Fruit fly (Drosophila melanogaster) whole organism, embryonic: ENCODE data around the gene CG10512.
A peak's percentile ranks its signal among the peaks of the same experiment; 100 is the strongest.

Experiments
- Bdp1 ChIP-seq: fragments of 200-800 bp; sonication (Bioruptor generic); optimal IDR thresholded peaks from 3 replicates; lab custom pipeline; 2016; ENCODE audit warnings: missing biosample characterization, missing genetic modification characterization
- Blimp-1 ChIP-seq: fragments of 200-800 bp; sonication (Bioruptor generic); optimal IDR thresholded peaks from 3 replicates; lab custom pipeline; 2018; ENCODE audit warnings: missing biosample characterization, missing genetic modification characterization, mild to moderate bottlenecking, moderate library complexity, missing genetic modification reagents
- CG13296 ChIP-seq: fragments of 200-800 bp; sonication (Bioruptor generic); optimal IDR thresholded peaks from 3 replicates; lab custom pipeline; 2018; ENCODE audit warnings: missing biosample characterization, mild to moderate bottlenecking, missing genetic modification characterization
- CG17361 ChIP-seq: fragments of 200-800 bp; sonication (Bioruptor generic); IDR thresholded peaks from 3 replicates; pipeline ENCODE4 v1.3.6; 2022; ENCODE audit warnings: missing biosample characterization, missing genetic modification characterization
- CG18764 ChIP-seq: fragments of 200-800 bp; sonication (Bioruptor generic); optimal IDR thresholded peaks from 3 replicates; lab custom pipeline; 2016; ENCODE audit warnings: missing biosample characterization, missing genetic modification characterization
- CG34376 ChIP-seq: fragments of 200-800 bp; sonication (Bioruptor generic); optimal IDR thresholded peaks from 2 replicates; lab custom pipeline; 2018; ENCODE audit warnings: missing biosample characterization, mild to moderate bottlenecking, missing genetic modification characterization
- CG3847 ChIP-seq: fragments of 200-800 bp; sonication (Bioruptor generic); IDR thresholded peaks from 2 replicates; pipeline ENCODE4 v1.3.6; 2022; ENCODE audit warnings: missing biosample characterization, missing genetic modification characterization
- CG4707 ChIP-seq: fragments of 200-800 bp; sonication (Bioruptor generic); optimal IDR thresholded peaks from 2 replicates; lab custom pipeline; 2018; ENCODE audit warnings: missing biosample characterization, mild to moderate bottlenecking, missing genetic modification characterization, moderate library complexity
- CG8478 ChIP-seq: fragments of >200 bp; optimal IDR thresholded peaks from 2 replicates; lab custom pipeline; 2018
- CG9727 ChIP-seq: fragments of 200-800 bp; sonication (Bioruptor generic); optimal IDR thresholded peaks from 3 replicates; lab custom pipeline; 2017; ENCODE audit warnings: missing biosample characterization, mild to moderate bottlenecking, missing genetic modification characterization
- Drgx ChIP-seq: fragments of 200-800 bp; sonication (Bioruptor generic); IDR thresholded peaks from 2 replicates; pipeline ENCODE4 v1.3.6; 2022; ENCODE audit warnings: missing biosample characterization, missing genetic modification characterization
- Eip74EF ChIP-seq, 2 experiments: fragments of 200-800 bp in 1 of 2; fragments of >200 bp in 1 of 2; sonication (Bioruptor generic) in 1 of 2; optimal IDR thresholded peaks; 2 replicates each; lab custom pipeline; 2017 to 2019; ENCODE audit warnings: missing biosample characterization in 2 of 2, missing genetic modification characterization in 2 of 2, mild to moderate bottlenecking in 1 of 2, moderate library complexity in 1 of 2
- Ets65A ChIP-seq: fragments of 200-800 bp; sonication (Bioruptor generic); peaks from one replicate; lab custom pipeline; 2016; ENCODE audit warnings: missing biosample characterization, missing genetic modification characterization
- Hr39 ChIP-seq: fragments of >200 bp; optimal IDR thresholded peaks from 2 replicates; lab custom pipeline; 2017
- Pdp1 ChIP-seq, 2 experiments: fragments of 200-800 bp; sonication (Bioruptor generic); optimal IDR thresholded peaks; 3 replicates each; lab custom pipeline; 2016; ENCODE audit warnings: missing biosample characterization in 2 of 2, missing genetic modification characterization in 2 of 2, mild to moderate bottlenecking in 1 of 2, moderate library complexity in 1 of 2
- Trl ChIP-seq, 3 experiments: fragments of >200 bp in 2 of 3; fragments of 200-800 bp in 1 of 3; sonication (Bioruptor generic) in 1 of 3; optimal IDR thresholded peaks; 2 replicates in 1 of 3; 3 replicates in 2 of 3; lab custom pipeline; 2016 to 2017; ENCODE audit warnings: missing biosample characterization in 1 of 3, missing genetic modification characterization in 1 of 3
- bsh ChIP-seq, 2 experiments: fragments of 200-800 bp; sonication (Bioruptor generic); optimal IDR thresholded peaks; 2 replicates each; lab custom pipeline; 2017 to 2018; ENCODE audit warnings: mild to moderate bottlenecking in 2 of 2, missing biosample characterization in 2 of 2, missing genetic modification characterization in 2 of 2, moderate library complexity in 1 of 2
- cg ChIP-seq: fragments of 200-800 bp; sonication (Bioruptor generic); optimal IDR thresholded peaks from 3 replicates; lab custom pipeline; 2019; ENCODE audit warnings: missing biosample characterization, mild to moderate bottlenecking, missing genetic modification characterization, moderate library complexity
- ci ChIP-seq: fragments of 200-800 bp; sonication (Bioruptor generic); IDR thresholded peaks from 3 replicates; pipeline ENCODE4 v1.3.6; 2022; ENCODE audit warnings: missing biosample characterization, missing genetic modification characterization
- croc ChIP-seq: fragments of 200-800 bp; sonication (Bioruptor generic); conservative IDR thresholded peaks from 3 replicates; pipeline ENCODE4 v1.3.6; 2022; ENCODE audit warnings: missing biosample characterization, missing genetic modification characterization
- crol ChIP-seq: fragments of 200-800 bp; sonication (Bioruptor generic); IDR thresholded peaks from 2 replicates; pipeline ENCODE4 v1.3.6; 2022; ENCODE audit warnings: missing biosample characterization, missing genetic modification characterization
- ems ChIP-seq: fragments of 200-800 bp; sonication (Bioruptor generic); optimal IDR thresholded peaks from 3 replicates; lab custom pipeline; 2016; ENCODE audit warnings: missing biosample characterization, missing genetic modification characterization
- gsb ChIP-seq: fragments of 200-800 bp; sonication (Bioruptor generic); IDR thresholded peaks from 2 replicates; pipeline ENCODE4 v1.3.6; 2022; ENCODE audit warnings: missing biosample characterization, missing genetic modification characterization
- nom ChIP-seq: fragments of 200-800 bp; sonication (Bioruptor generic); optimal IDR thresholded peaks from 2 replicates; lab custom pipeline; 2017; ENCODE audit warnings: missing biosample characterization, missing genetic modification characterization, mild to moderate bottlenecking, moderate library complexity, missing genetic modification reagents
- row ChIP-seq: fragments of 200-800 bp; sonication (Bioruptor generic); IDR thresholded peaks from 3 replicates; pipeline ENCODE4 v1.3.6; 2022; ENCODE audit warnings: missing biosample characterization, missing genetic modification characterization
- run ChIP-seq: fragments of 200-800 bp; sonication (Bioruptor generic); optimal IDR thresholded peaks from 3 replicates; lab custom pipeline; 2018; ENCODE audit warnings: missing biosample characterization, mild to moderate bottlenecking, missing genetic modification characterization
- tx ChIP-seq: fragments of 200-800 bp; sonication (Bioruptor generic); optimal IDR thresholded peaks from 2 replicates; lab custom pipeline; 2016; ENCODE audit warnings: missing biosample characterization, missing genetic modification characterization
- z ChIP-seq: fragments of 200-800 bp; sonication (Bioruptor generic); IDR thresholded peaks from 3 replicates; pipeline ENCODE4 v1.3.6; 2022; ENCODE audit warnings: missing biosample characterization, missing genetic modification characterization

CG10512 gene

DNA sequence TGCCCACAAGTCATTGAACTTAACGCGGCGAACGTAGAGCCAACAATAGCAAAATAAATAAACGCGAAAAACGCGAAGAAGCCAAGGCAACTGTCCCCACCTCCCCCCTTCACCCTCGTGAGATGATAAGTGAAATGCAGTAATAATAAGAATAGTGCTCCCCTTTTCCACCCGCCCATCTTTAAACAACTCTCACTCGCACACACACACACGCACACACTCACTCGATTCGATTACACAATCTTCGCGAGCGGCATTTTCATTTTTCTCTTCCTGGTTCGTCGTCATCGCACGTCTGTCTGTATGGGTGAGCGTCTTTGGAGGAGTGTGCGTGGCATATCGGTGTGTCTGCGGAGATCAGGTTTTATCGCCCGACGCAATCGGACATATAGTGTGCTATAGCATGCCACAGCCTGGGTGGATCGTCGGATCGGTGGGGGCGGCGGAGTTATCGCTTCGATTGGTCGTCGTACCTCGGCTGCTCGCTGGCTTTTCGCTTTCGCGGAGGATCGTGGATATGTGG lies 22.0 kb downstream of the CG10512 start (continued):
- no peak for TF ChIP-seq CG13296 (GFP tag; lab: Kevin White, UChicago)
- no peak for TF ChIP-seq run (tag; lab: Kevin White, UChicago)
- peak; percentile 31 for TF ChIP-seq Ets65A
- peak; percentile 76 for TF ChIP-seq cg (GFP tag; lab: Kevin White, UChicago)
- 0 out of 3 replicates have a peak, but pooled peaks have one; percentile 49 for TF ChIP-seq ci (GFP tag; lab: Robert Waterston, UW)
- TF ChIP-seq CG18764, result no peak
- peak in 1 of 2 experiments; percentile 87 for TF ChIP-seq Eip74EF (GFP tag; optimal IDR thresholded peaks at IDR 0.05; lab: Kevin White, UChicago)
- TF ChIP-seq crol (GFP tag; lab: Robert Waterston, UW), result peak; percentile 80
- peak in 1 of 2 experiments; percentile 95 for TF ChIP-seq Pdp1 (GFP tag; optimal IDR thresholded peaks at IDR 0.05; lab: Kevin White, UChicago)
- no peak for TF ChIP-seq Bdp1 (GFP tag; lab: Kevin White, UChicago)
- TF ChIP-seq Blimp-1 (GFP tag; lab: Kevin White, UChicago), result peak; percentile 15
- TF ChIP-seq z (GFP tag; lab: Robert Waterston, UW), result peak; percentile 81; the same call in 2 of the 3 replicates
- no peak for TF ChIP-seq CG9727 (GFP tag; lab: Kevin White, UChicago)
- TF ChIP-seq CG8478 (lab: Kevin White, UChicago), result peak; percentile 60
- TF ChIP-seq tx (GFP tag; lab: Kevin White, UChicago), result no peak
- TF ChIP-seq Drgx (GFP tag; lab: Robert Waterston, UW), result peak; percentile 18; the same call in 1 of the 2 replicates
- 0 out of 3 replicates have a peak, but pooled peaks have one; percentile 11 for TF ChIP-seq row (GFP tag; lab: Robert Waterston, UW)

- TF ChIP-seq crol (GFP tag; lab: Robert Waterston, UW) (peak; percentile 28; the same call in 1 of the 2 replicates), Trl (optimal IDR thresholded peaks at IDR 0.05; lab: Kevin White, UChicago) (peak in 1 of 2 experiments; percentile 44), Trl (GFP tag; optimal IDR thresholded peaks at IDR 0.05; lab: Kevin White, UChicago) (no peak), z (GFP tag; lab: Robert Waterston, UW) (0 out of 3 replicates have a peak, but pooled peaks have one; percentile 33), CG4707 (GFP tag; lab: Kevin White, UChicago) (no peak), CG34376 (GFP tag; lab: Kevin White, UChicago) (no peak), cg (GFP tag; lab: Kevin White, UChicago) (peak; percentile 38)
Observed at dm6 chr3L:21225642-21226041, 22.9 kb downstream of the CG10512 start.

- TF ChIP-seq Trl (optimal IDR thresholded peaks at IDR 0.05; lab: Kevin White, UChicago), result peak in 1 of 2 experiments; percentile 11
- no peak for TF ChIP-seq Trl (GFP tag; optimal IDR thresholded peaks at IDR 0.05; lab: Kevin White, UChicago)
- TF ChIP-seq CG17361 (GFP tag; lab: Robert Waterston, UW), result no peak
- TF ChIP-seq cg (GFP tag; lab: Kevin White, UChicago), result peak; percentile 30
- TF ChIP-seq gsb (GFP tag; lab: Robert Waterston, UW), result 0 out of 2 replicates have a peak, but pooled peaks have one; percentile 12
Observed at dm6 chr3L:21226309-21226708, 23.6 kb downstream of the CG10512 start, which contains the start of gene Eip78C. Gene Eip78C (plus strand): TSS chr3L:21226609.

dm6 chr3L:21229764-21230163 lies 27.0 kb downstream of the CG10512 start:
- no peak for TF ChIP-seq Hr39
- TF ChIP-seq croc, result no peak
- TF ChIP-seq bsh (GFP tag; optimal IDR thresholded peaks at IDR 0.05; lab: Kevin White, UChicago), result peak in 1 of 2 experiments; percentile 10
- TF ChIP-seq Drgx (GFP tag; lab: Robert Waterston, UW), result peak; percentile 76

- no peak for TF ChIP-seq ems (GFP tag; lab: Kevin White, UChicago)
- no peak for TF ChIP-seq nom (GFP tag; lab: Kevin White, UChicago)
- no peak for TF ChIP-seq run (tag; lab: Kevin White, UChicago)
- 0 out of 2 replicates have a peak, but pooled peaks have one; percentile 13 for TF ChIP-seq CG3847 (GFP tag; lab: Robert Waterston, UW)
- TF ChIP-seq Trl (optimal IDR thresholded peaks at IDR 0.05; lab: Kevin White, UChicago), result no peak
- TF ChIP-seq Trl (GFP tag; optimal IDR thresholded peaks at IDR 0.05; lab: Kevin White, UChicago), result no peak
- TF ChIP-seq, all 482 proteins: peak for 1
Observed at dm6 chr3L:21230762-21231161, 28.0 kb downstream of the CG10512 start.
